Worm (Caenorhabditis elegans) whole organism, L4 larva: ENCODE results near the gene hsp-12.3.

Experiments
- F26F4.8 ChIP-seq: fragments of 200-800 bp; sonication (Bioruptor generic); conservative IDR thresholded peaks from 2 replicates; pipeline ENCODE4 v1.3.6; 2022; ENCODE audit warnings: missing genetic modification characterization, missing compliant biosample characterization
- F37D6.2 ChIP-seq: sonication (generic microtip); optimal IDR thresholded peaks from 2 replicates; lab custom pipeline; 2016; ENCODE audit warnings: mild to moderate bottlenecking, missing genetic modification characterization, missing compliant biosample characterization
- F44E2.7 ChIP-seq: fragments of 200-800 bp; sonication (Bioruptor generic); IDR thresholded peaks from 2 replicates; pipeline ENCODE4 v2.1.2; 2022; ENCODE audit warnings: missing genetic modification characterization, missing compliant biosample characterization
- R02D3.7 ChIP-seq: fragments of 150-350 bp; sonication (generic microtip); optimal IDR thresholded peaks from 3 replicates; lab custom pipeline; 2014; ENCODE audit warnings: missing biosample characterization, missing genetic modification characterization
- T20F7.1 ChIP-seq: fragments of 200-800 bp; sonication (Bioruptor generic); optimal IDR thresholded peaks from 2 replicates; lab custom pipeline; 2018; ENCODE audit warnings: mild to moderate bottlenecking, missing genetic modification characterization, missing compliant biosample characterization
- T26A8.4 ChIP-seq: fragments of 200-800 bp; sonication (Bioruptor generic); IDR thresholded peaks from 2 replicates; pipeline ENCODE4 v1.3.6; 2022; ENCODE audit warnings: missing genetic modification characterization, missing compliant biosample characterization
- ZK546.5 ChIP-seq, 2 experiments: sonication (generic microtip); optimal IDR thresholded peaks; 2 replicates each; lab custom pipeline; 2017; ENCODE audit warnings: missing biosample characterization in 2 of 2, missing genetic modification characterization in 2 of 2
- ama-1 ChIP-seq: fragments of 150-350 bp; optimal IDR thresholded peaks from 2 replicates; lab custom pipeline; 2014; ENCODE audit warnings: inconsistent platforms, mixed read lengths
- ceh-28 ChIP-seq: fragments of 150-350 bp; optimal IDR thresholded peaks from 2 replicates; lab custom pipeline; 2014; ENCODE audit warnings: missing biosample characterization, missing genetic modification reagents, missing genetic modification characterization
- ceh-44 ChIP-seq: fragments of 200-800 bp; sonication (Bioruptor generic); IDR thresholded peaks from 2 replicates; pipeline ENCODE4 v1.3.6; 2022; ENCODE audit warnings: missing genetic modification reagents, missing genetic modification characterization, missing compliant biosample characterization
- ces-1 ChIP-seq: fragments of 150-350 bp; sonication (generic microtip); optimal IDR thresholded peaks from 4 replicates; lab custom pipeline; 2014; ENCODE audit warnings: missing biosample characterization, missing genetic modification reagents, missing genetic modification characterization
- cey-2 ChIP-seq: sonication (generic microtip); optimal IDR thresholded peaks from 3 replicates; lab custom pipeline; 2017; ENCODE audit warnings: missing genetic modification characterization, mild to moderate bottlenecking, missing compliant biosample characterization, antibody characterized with exemption, borderline replicate concordance; ENCODE audit not compliant: insufficient read depth
- ctbp-1 ChIP-seq: fragments of 200-800 bp; sonication (Bioruptor generic); IDR thresholded peaks from 2 replicates; pipeline ENCODE4 v1.3.6; 2022; ENCODE audit warnings: missing genetic modification reagents, missing genetic modification characterization, missing compliant biosample characterization
- daf-12 ChIP-seq: fragments of 150-350 bp; optimal IDR thresholded peaks from 2 replicates; lab custom pipeline; 2014; ENCODE audit warnings: missing biosample characterization, missing genetic modification reagents, missing genetic modification characterization
- daf-19 ChIP-seq: fragments of 200-800 bp; sonication (Bioruptor generic); conservative IDR thresholded peaks from 2 replicates; pipeline ENCODE4 v1.3.6; 2022; ENCODE audit warnings: missing genetic modification characterization, missing compliant biosample characterization
- dmd-6 ChIP-seq: fragments of 200-800 bp; sonication (Bioruptor generic); IDR thresholded peaks from 2 replicates; pipeline ENCODE4 v1.3.6; 2022; ENCODE audit warnings: missing genetic modification reagents, missing genetic modification characterization, missing compliant biosample characterization
- dve-1 ChIP-seq: sonication (generic microtip); optimal IDR thresholded peaks from 2 replicates; lab custom pipeline; 2017; ENCODE audit warnings: antibody characterized with exemption, mild to moderate bottlenecking, missing genetic modification characterization, missing compliant biosample characterization; ENCODE audit not compliant: insufficient read depth
- fos-1 ChIP-seq: fragments of 150-350 bp; optimal IDR thresholded peaks from 2 replicates; lab custom pipeline; 2014; ENCODE audit warnings: missing biosample characterization, missing genetic modification characterization
- hlh-11 ChIP-seq: fragments of 200-800 bp; sonication (Bioruptor generic); optimal IDR thresholded peaks from 2 replicates; lab custom pipeline; 2018; ENCODE audit warnings: mild to moderate bottlenecking, missing genetic modification characterization, missing compliant biosample characterization
- hlh-30 ChIP-seq: sonication (generic microtip); optimal IDR thresholded peaks from 2 replicates; lab custom pipeline; 2017; ENCODE audit warnings: antibody characterized with exemption, mild to moderate bottlenecking, missing genetic modification characterization, missing compliant biosample characterization; ENCODE audit not compliant: insufficient read depth
- lim-7 ChIP-seq: fragments of 200-800 bp; sonication (Bioruptor generic); IDR thresholded peaks from 2 replicates; pipeline ENCODE4 v1.3.6; 2022; ENCODE audit warnings: missing genetic modification characterization, missing compliant biosample characterization
- lin-15B ChIP-seq: fragments of 150-350 bp; sonication (generic microtip); optimal IDR thresholded peaks from 3 replicates; lab custom pipeline; 2014; ENCODE audit warnings: missing biosample characterization, missing genetic modification characterization
- lin-29 ChIP-seq: fragments of 200-800 bp; sonication (Bioruptor generic); IDR thresholded peaks from 2 replicates; pipeline ENCODE4 v1.3.6; 2022; ENCODE audit warnings: missing genetic modification reagents, missing genetic modification characterization, missing compliant biosample characterization
- lin-38 ChIP-seq: fragments of 200-800 bp; sonication (Bioruptor generic); IDR thresholded peaks from 2 replicates; pipeline ENCODE4 v1.3.6; 2022; ENCODE audit warnings: missing genetic modification reagents, missing genetic modification characterization, missing compliant biosample characterization
- lin-39 ChIP-seq: fragments of 150-350 bp; optimal IDR thresholded peaks from 2 replicates; lab custom pipeline; 2014; ENCODE audit warnings: missing biosample characterization, missing genetic modification reagents, missing genetic modification characterization
- madf-5 ChIP-seq, 2 experiments: fragments of 200-800 bp; sonication (Bioruptor generic); IDR thresholded peaks; 2 replicates each; pipeline ENCODE4 v1.3.6; 2022; ENCODE audit warnings: missing compliant biosample characterization in 2 of 2, missing genetic modification characterization in 2 of 2
- madf-9 ChIP-seq: fragments of 200-800 bp; sonication (Bioruptor generic); conservative IDR thresholded peaks from 2 replicates; pipeline ENCODE4 v1.3.6; 2022; ENCODE audit warnings: missing genetic modification reagents, missing genetic modification characterization, missing compliant biosample characterization
- mdl-1 ChIP-seq, 2 experiments: fragments of 150-350 bp in 1 of 2; sonication (generic microtip) in 1 of 2; optimal IDR thresholded peaks; 2 replicates each; lab custom pipeline; 2014 to 2017; ENCODE audit warnings: missing biosample characterization in 2 of 2, missing genetic modification characterization in 2 of 2
- mep-1 ChIP-seq: fragments of 150-350 bp; sonication (generic microtip); optimal IDR thresholded peaks from 3 replicates; lab custom pipeline; 2014; ENCODE audit warnings: missing biosample characterization, missing genetic modification characterization
- nhr-11 ChIP-seq: fragments of 150-350 bp; optimal IDR thresholded peaks from 2 replicates; lab custom pipeline; 2014; ENCODE audit warnings: missing biosample characterization, missing genetic modification characterization
- nhr-25 ChIP-seq: sonication (generic microtip); optimal IDR thresholded peaks from 2 replicates; lab custom pipeline; 2017; ENCODE audit warnings: missing genetic modification characterization, mild to moderate bottlenecking, missing compliant biosample characterization, antibody characterized with exemption, moderate library complexity, borderline replicate concordance; ENCODE audit not compliant: insufficient read depth
- nhr-28 ChIP-seq: fragments of 150-350 bp; optimal IDR thresholded peaks from 2 replicates; lab custom pipeline; 2014; ENCODE audit warnings: missing biosample characterization, missing genetic modification characterization
- nhr-6 ChIP-seq: fragments of 150-350 bp; optimal IDR thresholded peaks from 2 replicates; lab custom pipeline; 2014; ENCODE audit warnings: missing biosample characterization, missing genetic modification characterization
- nhr-77 ChIP-seq: fragments of 150-350 bp; optimal IDR thresholded peaks from 2 replicates; lab custom pipeline; 2014; ENCODE audit warnings: missing biosample characterization, missing genetic modification characterization
- pha-4 ChIP-seq, 2 experiments: fragments of 150-350 bp in 1 of 2; fragments of 200-800 bp in 1 of 2; sonication (Bioruptor generic) in 1 of 2; IDR thresholded peaks in 1 of 2; optimal IDR thresholded peaks in 1 of 2; 2 replicates each; pipeline versions ENCODE4 v1.3.6 to Lab custom; 2014 to 2022; ENCODE audit warnings: missing genetic modification characterization in 2 of 2, missing genetic modification reagents in 2 of 2, missing biosample characterization in 1 of 2, missing compliant biosample characterization in 1 of 2
- rbr-2 ChIP-seq: sonication (generic microtip); optimal IDR thresholded peaks from 2 replicates; lab custom pipeline; 2016; ENCODE audit warnings: missing genotype, missing genetic modification characterization, missing compliant biosample characterization
- skn-1 ChIP-seq: fragments of 150-350 bp; optimal IDR thresholded peaks from 2 replicates; lab custom pipeline; 2014; ENCODE audit warnings: missing biosample characterization, missing genetic modification characterization
- snpc-1.2 ChIP-seq: fragments of 200-800 bp; sonication (Bioruptor generic); IDR thresholded peaks from 2 replicates; pipeline ENCODE4 v1.3.6; 2022; ENCODE audit warnings: missing genetic modification reagents, missing genetic modification characterization, missing compliant biosample characterization
- spr-1 ChIP-seq: sonication (generic microtip); optimal IDR thresholded peaks from 2 replicates; lab custom pipeline; 2016; ENCODE audit warnings: mild to moderate bottlenecking, missing genetic modification characterization, missing compliant biosample characterization
- tra-1 ChIP-seq: fragments of 200-800 bp; sonication (Bioruptor generic); IDR thresholded peaks from 2 replicates; pipeline ENCODE4 v1.3.6; 2022; ENCODE audit warnings: missing genetic modification reagents, missing genetic modification characterization, missing compliant biosample characterization
- unc-130 ChIP-seq: sonication (generic microtip); optimal IDR thresholded peaks from 2 replicates; lab custom pipeline; 2016; ENCODE audit warnings: missing genetic modification reagents, missing genetic modification characterization, missing compliant biosample characterization
- zag-1 ChIP-seq: fragments of 150-350 bp; optimal IDR thresholded peaks from 2 replicates; lab custom pipeline; 2014; ENCODE audit warnings: missing biosample characterization, missing genetic modification characterization
- zfp-3 ChIP-seq: fragments of 200-800 bp; sonication (Bioruptor generic); conservative IDR thresholded peaks from 2 replicates; pipeline ENCODE4 v1.3.6; 2022; ENCODE audit warnings: missing genetic modification reagents, missing genetic modification characterization, missing compliant biosample characterization
- ztf-11 ChIP-seq: fragments of 150-350 bp; optimal IDR thresholded peaks from 2 replicates; lab custom pipeline; 2014; ENCODE audit warnings: missing biosample characterization, missing genetic modification characterization

The hsp-12.3 gene

ce11 chrIV:9444417-9445026 is 785 bp downstream of the hsp-12.3 start (continued):
- peak; percentile 86 for TF ChIP-seq lin-38 (GFP tag; lab: Robert Waterston, UW)
- TF ChIP-seq F37D6.2 (tag; lab: Kevin White, UChicago), result peak; percentile 81
- TF ChIP-seq zag-1 (tag; lab: Kevin White, UChicago), result peak; percentile 37
- peak; percentile 78 for TF ChIP-seq unc-130 (GFP tag; lab: Kevin White, UChicago)
- TF ChIP-seq F26F4.8 (GFP tag; lab: Robert Waterston, UW), result no peak
- no peak for TF ChIP-seq daf-12 (tag; lab: Kevin White, UChicago)
- TF ChIP-seq lim-7, result peak; percentile 60; the same call in 1 of the 2 replicates
- peak in 1 of 2 experiments; percentile 1 for TF ChIP-seq ZK546.5 (tag; optimal IDR thresholded peaks at IDR 0.05; lab: Kevin White, UChicago)
- TF ChIP-seq mep-1, result peak; percentile 97
- peak; percentile 23 for TF ChIP-seq ces-1 (GFP tag; lab: Kevin White, UChicago)
- TF ChIP-seq T20F7.1 (GFP tag; lab: Kevin White, UChicago), result peak; percentile 87
- peak; percentile 89 for TF ChIP-seq ctbp-1 (GFP tag; lab: Robert Waterston, UW)

ce11 chrIV:9443940-9444339 is 1.4 kb downstream of the hsp-12.3 start, which contains the start of gene F38E11.9:
Gene F38E11.9 (minus strand): TSS chrIV:9444040.
- no peak for TF ChIP-seq madf-9 (GFP tag; lab: Robert Waterston, UW)
- TF ChIP-seq, all 104 proteins: peak for 0

ce11 chrIV:9442106-9442532 is 3.2 kb downstream of the hsp-12.3 start:
- peak; percentile 76 for TF ChIP-seq hlh-30 (tag; lab: Kevin White, UChicago)
- peak; percentile 59 for TF ChIP-seq pha-4 (GFP tag; IDR thresholded peaks at IDR 0.05; lab: Robert Waterston, UW)
- peak; percentile 78 for TF ChIP-seq pha-4 (tag; optimal IDR thresholded peaks at IDR 0.05; lab: Kevin White, UChicago)
- TF ChIP-seq F44E2.7 (GFP tag; lab: Robert Waterston, UW), result no peak
- no peak for TF ChIP-seq madf-5 (GFP tag; IDR thresholded peaks at IDR 0.05; lab: Robert Waterston, UW)
- no peak for TF ChIP-seq daf-19 (GFP tag; lab: Robert Waterston, UW)
- peak; percentile 90 for TF ChIP-seq hlh-11 (tag; lab: Kevin White, UChicago)
- no peak for TF ChIP-seq skn-1
- peak; percentile 74 for TF ChIP-seq nhr-77
- TF ChIP-seq R02D3.7 (tag; lab: Kevin White, UChicago), result no peak
- TF ChIP-seq cey-2, result peak; percentile 68
- no peak for TF ChIP-seq zag-1 (tag; lab: Kevin White, UChicago)
- TF ChIP-seq nhr-6, result peak; percentile 60
- TF ChIP-seq mdl-1 (tag; optimal IDR thresholded peaks at IDR 0.05; lab: Kevin White, UChicago), result peak in 1 of 2 experiments; percentile 88
- peak; percentile 58 for TF ChIP-seq T20F7.1 (GFP tag; lab: Kevin White, UChicago)
- no peak for TF ChIP-seq fos-1 (tag; lab: Kevin White, UChicago)
- TF ChIP-seq lin-15B, result no peak
- TF ChIP-seq ceh-44, result no peak
- no peak for TF ChIP-seq lin-39 (tag; lab: Kevin White, UChicago)
- no peak for TF ChIP-seq ceh-28 (tag; lab: Kevin White, UChicago)
- no peak for TF ChIP-seq lim-7
- peak; percentile 57 for TF ChIP-seq nhr-25 (tag; lab: Kevin White, UChicago)
- TF ChIP-seq T26A8.4 (GFP tag; lab: Robert Waterston, UW), result 0 out of 2 replicates have a peak, but pooled peaks have one; percentile 44
- no peak for TF ChIP-seq ama-1 (lab: Kevin White, UChicago)
- TF ChIP-seq spr-1 (tag; lab: Kevin White, UChicago), result peak; percentile 0
- no peak for TF ChIP-seq F26F4.8 (GFP tag; lab: Robert Waterston, UW)
- peak; percentile 15 for TF ChIP-seq nhr-11
- peak; percentile 68 for TF ChIP-seq mep-1
- no peak for TF ChIP-seq ztf-11 (tag; lab: Kevin White, UChicago)
- no peak for TF ChIP-seq rbr-2 (tag; lab: Kevin White, UChicago)
- no peak for TF ChIP-seq snpc-1.2 (GFP tag; lab: Robert Waterston, UW)
- TF ChIP-seq lin-29 (GFP tag; lab: Robert Waterston, UW), result no peak
- TF ChIP-seq nhr-28, result peak; percentile 99
- TF ChIP-seq madf-9 (GFP tag; lab: Robert Waterston, UW), result 0 out of 2 replicates have a peak, but pooled peaks have one; percentile 48
- peak; percentile 69; the same call in 1 of the 2 replicates for TF ChIP-seq tra-1 (GFP tag; lab: Robert Waterston, UW)
- peak; percentile 91 for TF ChIP-seq dmd-6
- peak; percentile 75; the same call in 1 of the 2 replicates for TF ChIP-seq zfp-3 (GFP tag; lab: Robert Waterston, UW)
- peak; percentile 96 for TF ChIP-seq dve-1 (tag; lab: Kevin White, UChicago)
